Fruit fly (Drosophila melanogaster) whole organism, pupa: Measurements from ENCODE around the gene xit.

Experiments
- CG10348 ChIP-seq: fragments of 200-800 bp; sonication (Bioruptor generic); IDR thresholded peaks from 2 replicates; pipeline ENCODE4 v1.3.6; 2022; ENCODE audit warnings: missing biosample characterization, missing genetic modification characterization
- D1 ChIP-seq: fragments of 200-800 bp; sonication (Bioruptor generic); optimal IDR thresholded peaks from 2 replicates; lab custom pipeline; 2018; ENCODE audit warnings: missing biosample characterization, mild to moderate bottlenecking, missing genetic modification characterization, moderate library complexity
- EcR ChIP-seq: fragments of 200-800 bp; sonication (Bioruptor generic); optimal IDR thresholded peaks from 3 replicates; lab custom pipeline; 2019; ENCODE audit warnings: missing biosample characterization, missing genetic modification characterization, mild to moderate bottlenecking, moderate library complexity, missing genetic modification reagents
- rn ChIP-seq: fragments of 200-800 bp; sonication (Bioruptor generic); IDR thresholded peaks from 2 replicates; pipeline ENCODE4 v1.3.6; 2022; ENCODE audit warnings: missing biosample characterization, missing genetic modification characterization

dm6 chrX:6778780-6779179, 42.0 kb upstream of the xit start:
- no peak for TF ChIP-seq D1 (tag; lab: Kevin White, UChicago)
- TF ChIP-seq rn (GFP tag; lab: Robert Waterston, UW): no peak
- no peak for TF ChIP-seq CG10348 (GFP tag; lab: Robert Waterston, UW)
- TF ChIP-seq EcR: no peak
